Worm (Caenorhabditis elegans): ENCODE measurements around the gene ZK105.14.

DNA sequence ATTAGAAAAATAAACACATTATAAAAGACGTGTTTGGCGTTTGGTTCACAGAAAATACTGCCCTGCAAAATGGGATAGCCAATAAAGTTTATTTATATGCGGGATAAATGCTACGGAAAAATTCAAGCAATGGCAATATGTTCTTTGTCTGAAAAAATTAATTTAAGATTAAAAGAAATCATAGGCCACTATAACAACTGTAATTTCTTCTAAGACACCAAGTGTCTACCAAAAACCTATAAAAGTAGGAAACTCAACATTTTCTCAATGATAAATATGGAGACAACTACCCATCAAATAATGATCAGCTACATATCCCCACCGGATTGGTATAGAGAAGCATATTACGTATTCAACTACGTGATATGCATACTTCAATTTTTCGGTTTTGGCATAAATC lies 16.5 kb downstream of the ZK105.14 start, which contains the start of gene srw-3:
- TF ChIP-seq sdz-38 (tag; optimal IDR thresholded peaks at IDR 0.05) (no peak), nfya-1 (tag; optimal IDR thresholded peaks at IDR 0.05; ENCODE audit: borderline replicate concordance, insufficient read depth) (no peak)
